Worm (Caenorhabditis elegans) whole organism, L4/young adult: ENCODE measurements around the gene cut-2.

Experiments
- dao-5 ChIP-seq: sonication (generic microtip); optimal IDR thresholded peaks from 2 replicates; lab custom pipeline; 2016; ENCODE audit warnings: missing genotype, missing genetic modification characterization, moderate library complexity, missing compliant biosample characterization
- him-1 ChIP-seq: sonication (generic microtip); optimal IDR thresholded peaks from 2 replicates; lab custom pipeline; 2016; ENCODE audit warnings: missing genotype, missing genetic modification reagents, missing genetic modification characterization, missing compliant biosample characterization

- TF ChIP-seq him-1 (tag; lab: Kevin White, UChicago) (no peak), dao-5 (tag; lab: Kevin White, UChicago) (no peak)
Observed at ce11 chrV:13421697-13422096, 6.9 kb downstream of the cut-2 start.
